Fruit fly (Drosophila melanogaster): ENCODE data around the gene CG5561.

- TF ChIP-seq OdsH (GFP tag; optimal IDR thresholded peaks at IDR 0.05) (no peak), Mio (GFP tag; optimal IDR thresholded peaks at IDR 0.05) (no peak), dmrt93B (GFP tag; optimal IDR thresholded peaks at IDR 0.05) (no peak)
Observed at dm6 chr2L:1367696-1368095, 13.8 kb upstream of the CG5561 start, which contains the start of gene CG14346.

Data from whole organism, wandering third instar larva.